Fruit fly (Drosophila melanogaster): ENCODE results near the gene VhaAC39-1.

DNA sequence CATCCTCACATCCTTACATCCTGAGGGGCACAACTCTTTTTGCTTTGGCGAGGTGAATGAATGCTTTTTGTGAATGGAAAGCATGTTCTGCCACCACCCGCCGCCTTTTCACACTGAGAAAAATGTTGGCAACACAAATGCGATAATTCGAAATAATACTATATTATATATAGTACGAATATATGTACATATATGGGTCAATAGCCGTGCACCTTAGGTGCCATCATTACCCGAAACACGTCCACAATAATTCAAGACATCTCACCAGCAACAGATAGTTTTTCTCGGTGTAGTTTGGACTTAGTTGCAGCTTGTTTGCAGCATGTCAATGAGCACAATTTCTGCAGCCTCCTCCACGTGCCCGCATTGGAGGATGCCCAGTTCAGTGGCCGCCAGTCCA lies 51.1 kb downstream of the VhaAC39-1 start:
- TF ChIP-seq Blimp-1 (GFP tag; optimal IDR thresholded peaks at IDR 0.05), result no peak
- peak; percentile 64 for TF ChIP-seq Hr4 (GFP tag; optimal IDR thresholded peaks at IDR 0.05)
- peak; percentile 71 for TF ChIP-seq CG8119 (GFP tag; IDR thresholded peaks at IDR 0.05)
- peak; percentile 31 for TF ChIP-seq CG8632 (GFP tag; optimal IDR thresholded peaks at IDR 0.05)
- TF ChIP-seq CG6276 (GFP tag; optimal IDR thresholded peaks at IDR 0.05), result peak; percentile 51
- peak; percentile 26 for TF ChIP-seq esn (GFP tag; optimal IDR thresholded peaks at IDR 0.05)
- no peak for TF ChIP-seq CG8319 (GFP tag; optimal IDR thresholded peaks at IDR 0.05)
- peak; percentile 54 for TF ChIP-seq svp (GFP tag)
- TF ChIP-seq CG4318 (GFP tag; optimal IDR thresholded peaks at IDR 0.05), result peak; percentile 32
- peak; percentile 51 for TF ChIP-seq Lpt (GFP tag; optimal IDR thresholded peaks at IDR 0.05)
- peak; percentile 76 for TF ChIP-seq CG15336 (GFP tag; IDR thresholded peaks at IDR 0.05)
- peak; percentile 19 for TF ChIP-seq Sox14 (GFP tag; optimal IDR thresholded peaks at IDR 0.05)
- peak; percentile 44 for TF ChIP-seq fd59A (GFP tag; optimal IDR thresholded peaks at IDR 0.05)
- TF ChIP-seq dsx (GFP tag; optimal IDR thresholded peaks at IDR 0.05; ENCODE audit: poor library complexity, severe bottlenecking), result peak; percentile 63

Measured in whole organism, prepupa.